Worm (Caenorhabditis elegans): ENCODE measurements around the gene try-10.

try-10 gene

ce11 chrV:13021540-13021939 lies 8.5 kb upstream of the try-10 start:
- no peak for TF ChIP-seq ztf-6 (GFP tag; IDR thresholded peaks at IDR 0.05)
- no peak for TF ChIP-seq let-526 (GFP tag; IDR thresholded peaks at IDR 0.05)
- no peak for TF ChIP-seq lsy-27 (tag; optimal IDR thresholded peaks at IDR 0.05; ENCODE audit: borderline replicate concordance, insufficient read depth)
- no peak for TF ChIP-seq D2030.7 (GFP tag; IDR thresholded peaks at IDR 0.05)
- TF ChIP-seq him-1 (tag; optimal IDR thresholded peaks at IDR 0.05) = no peak
- TF ChIP-seq K12H6.12 (tag; optimal IDR thresholded peaks at IDR 0.05) = no peak
- no peak for TF ChIP-seq sptf-2 (GFP tag; optimal IDR thresholded peaks at IDR 0.05)

- TF ChIP-seq tbx-9 (tag; optimal IDR thresholded peaks at IDR 0.05; ENCODE audit: borderline replicate concordance) = no peak
- TF ChIP-seq unc-62 (GFP tag; optimal IDR thresholded peaks at IDR 0.05) = no peak
- no peak for TF ChIP-seq dox-1 (GFP tag; IDR thresholded peaks at IDR 0.05)
- TF ChIP-seq Y95B8A.8 (GFP tag; IDR thresholded peaks at IDR 0.05) = no peak
- no peak for TF ChIP-seq rec-8 (tag; optimal IDR thresholded peaks at IDR 0.05)
- no peak for TF ChIP-seq attf-6 (GFP tag; IDR thresholded peaks at IDR 0.05)
- TF ChIP-seq repo-1 (tag; optimal IDR thresholded peaks at IDR 0.05) = no peak
- TF ChIP-seq dpl-1 (GFP tag; optimal IDR thresholded peaks at IDR 0.05) = no peak
- no peak for TF ChIP-seq mel-28 (tag; optimal IDR thresholded peaks at IDR 0.05; ENCODE audit: borderline replicate concordance)
These were observed 7.6 kb upstream of the try-10 start for ce11 chrV:13020638-13021037.

- TF ChIP-seq F57C9.4 (tag; optimal IDR thresholded peaks at IDR 0.05) (no peak), snpc-1.3 (tag; optimal IDR thresholded peaks at IDR 0.05; ENCODE audit: insufficient read depth) (no peak), madf-10 (tag; optimal IDR thresholded peaks at IDR 0.05) (no peak), C06A6.2 (GFP tag; conservative IDR thresholded peaks at IDR 0.05) (no peak), zim-3 (tag; optimal IDR thresholded peaks at IDR 0.05) (no peak), him-1 (tag; optimal IDR thresholded peaks at IDR 0.05) (no peak), Y53F4B.3 (GFP tag; IDR thresholded peaks at IDR 0.05) (no peak), ceh-79 (tag; optimal IDR thresholded peaks at IDR 0.05) (no peak)
These were observed 7.0 kb upstream of the try-10 start for ce11 chrV:13020014-13020413.

ce11 chrV:13018761-13019160 lies 5.7 kb upstream of the try-10 start, which contains the start of gene fmi-1:
Gene fmi-1, plus strand, starts transcription at chrV:13019061.
- TF ChIP-seq Y53G8AR.9 (GFP tag; conservative IDR thresholded peaks at IDR 0.05) (no peak), C17E4.6 (GFP tag; IDR thresholded peaks at IDR 0.05) (no peak), snpc-3.4 (tag; optimal IDR thresholded peaks at IDR 0.05) (no peak), mel-28 (tag; optimal IDR thresholded peaks at IDR 0.05; ENCODE audit: borderline replicate concordance) (no peak), lin-35 (GFP tag; optimal IDR thresholded peaks at IDR 0.05) (no peak), nfyb-1 (GFP tag; IDR thresholded peaks at IDR 0.05) (no peak), hmg-1.2 (GFP tag; IDR thresholded peaks at IDR 0.05) (no peak), ceh-27 (GFP tag; optimal IDR thresholded peaks at IDR 0.05) (no peak), hsf-1 (GFP tag; IDR thresholded peaks at IDR 0.05) (no peak), ztf-3 (GFP tag; optimal IDR thresholded peaks at IDR 0.05) (no peak), hlh-12 (tag; optimal IDR thresholded peaks at IDR 0.05) (no peak)

DNA sequence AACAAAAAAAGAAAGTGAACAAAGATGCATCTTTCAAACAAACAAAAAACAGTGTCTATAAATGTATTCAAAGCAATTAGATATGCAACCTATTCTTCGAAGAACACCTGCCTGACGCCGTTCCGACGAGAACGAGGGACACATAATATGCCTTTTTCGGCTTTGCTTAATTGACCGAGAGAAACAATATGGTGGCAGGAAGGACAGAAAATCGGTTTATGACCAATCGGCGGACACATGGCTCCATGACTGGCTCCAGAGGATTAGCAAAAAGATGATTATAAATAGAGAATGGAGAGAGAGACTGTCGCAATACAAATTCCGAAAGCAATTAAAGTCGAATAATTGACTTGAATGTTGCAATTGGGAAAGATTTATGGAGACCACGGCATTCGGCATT lies 5.2 kb upstream of the try-10 start:
- TF ChIP-seq nhr-179 (tag; optimal IDR thresholded peaks at IDR 0.05) (no peak), snpc-3.4 (tag; optimal IDR thresholded peaks at IDR 0.05) (no peak), hlh-26 (GFP tag; conservative IDR thresholded peaks at IDR 0.05) (no peak), zim-3 (tag; optimal IDR thresholded peaks at IDR 0.05) (no peak)

Data from whole organism, young adult.